Fruit fly (Drosophila melanogaster) whole organism, larva: ENCODE measurements around the gene TTLL5.

Experiments used
- noc ChIP-seq: fragments of 200-800 bp; sonication (Bioruptor generic); optimal IDR thresholded peaks from 3 replicates; lab custom pipeline; 2019; ENCODE audit warnings: missing biosample characterization, mild to moderate bottlenecking, missing genetic modification characterization, moderate library complexity

The TTLL5 gene

DNA sequence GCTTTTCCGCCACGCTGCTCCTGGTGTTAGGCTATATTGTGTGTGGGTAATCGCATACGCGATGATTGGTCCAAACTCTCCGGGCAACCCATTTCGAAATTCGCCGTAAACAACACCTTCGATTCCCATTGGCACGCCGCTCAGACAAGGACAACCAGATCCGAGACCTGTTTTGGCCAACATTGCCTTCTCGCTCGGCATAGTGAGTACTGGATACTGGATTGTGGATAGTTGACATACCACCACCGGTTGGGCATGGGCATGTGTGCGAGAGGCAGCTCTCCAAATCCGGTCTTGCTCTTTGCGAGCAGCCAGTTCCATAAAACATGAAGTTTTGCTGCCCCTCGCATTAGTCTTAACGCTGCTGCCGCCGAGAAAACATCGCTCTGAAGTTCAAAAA, 28.1 kb downstream of the TTLL5 start, which contains the start of gene fd96Cb:
Gene fd96Cb, plus strand, starts transcription at position 374 of the 400 bp plus-strand sequence.
- TF ChIP-seq noc = no peak

DNA sequence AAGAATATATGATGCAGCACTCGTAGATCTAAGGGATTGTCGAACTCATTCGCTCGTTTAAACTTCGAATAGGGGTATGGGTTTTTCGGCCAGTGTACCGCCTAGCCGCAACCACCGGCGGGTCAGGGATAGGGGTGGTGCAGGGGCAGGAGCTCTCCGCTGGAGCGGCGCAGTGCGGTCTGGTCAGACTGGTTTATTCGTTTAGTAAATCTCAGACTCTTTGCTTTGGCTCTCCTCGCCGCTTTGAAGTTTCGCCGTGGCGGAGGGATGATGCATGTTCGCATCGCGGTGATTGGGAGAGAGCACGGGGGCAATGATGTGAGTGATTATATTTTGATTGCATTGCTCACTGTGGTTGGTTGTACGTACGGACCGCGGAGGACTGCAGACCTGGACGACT, 40.4 kb downstream of the TTLL5 start, which contains the start of gene fd96Ca:
Gene fd96Ca, plus strand, starts transcription at position 337 of the 400 bp plus-strand sequence.
- TF ChIP-seq noc = no peak

DNA sequence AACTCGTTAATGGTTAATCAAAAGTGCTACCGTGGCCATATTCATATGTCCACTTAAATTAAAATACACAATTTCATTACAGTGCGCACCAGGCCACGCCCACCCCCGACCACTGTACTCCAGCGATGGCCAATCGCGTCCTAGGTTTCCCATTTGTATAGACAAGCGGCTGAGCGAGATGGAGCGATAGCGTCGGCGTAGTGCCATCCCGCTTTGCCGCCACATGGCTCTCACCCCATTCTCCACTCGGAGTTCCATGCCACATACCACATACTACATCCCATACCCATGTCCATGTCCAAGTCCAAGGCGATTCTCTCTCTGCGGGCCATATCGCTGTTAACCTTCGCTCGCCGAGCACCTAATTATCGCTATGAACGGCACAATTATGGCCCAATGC, 42.3 kb downstream of the TTLL5 start:
- TF ChIP-seq noc = no peak

DNA sequence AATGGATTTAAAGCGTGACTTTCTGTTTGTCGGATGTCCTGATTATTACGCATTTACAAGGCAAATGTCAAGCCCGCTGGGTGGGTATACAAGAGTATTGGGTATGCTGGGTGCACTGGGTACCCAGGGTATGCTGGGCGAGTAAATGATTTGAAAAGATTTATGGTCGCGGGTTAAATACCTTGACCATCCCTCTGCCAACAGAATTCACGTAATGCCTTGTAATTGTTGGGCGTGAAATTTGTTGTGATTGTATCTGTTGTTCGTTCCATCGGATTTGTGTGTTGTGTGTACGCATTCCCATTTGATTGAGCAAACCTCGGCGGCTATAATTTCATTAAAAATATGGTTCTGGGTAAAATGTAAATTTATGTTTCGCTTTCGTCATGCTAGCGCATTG, 44.1 kb downstream of the TTLL5 start:
- TF ChIP-seq noc = no peak

dm6 chr3R:25077280-25077820, 45.4 kb downstream of the TTLL5 start:
- no peak for TF ChIP-seq noc

DNA sequence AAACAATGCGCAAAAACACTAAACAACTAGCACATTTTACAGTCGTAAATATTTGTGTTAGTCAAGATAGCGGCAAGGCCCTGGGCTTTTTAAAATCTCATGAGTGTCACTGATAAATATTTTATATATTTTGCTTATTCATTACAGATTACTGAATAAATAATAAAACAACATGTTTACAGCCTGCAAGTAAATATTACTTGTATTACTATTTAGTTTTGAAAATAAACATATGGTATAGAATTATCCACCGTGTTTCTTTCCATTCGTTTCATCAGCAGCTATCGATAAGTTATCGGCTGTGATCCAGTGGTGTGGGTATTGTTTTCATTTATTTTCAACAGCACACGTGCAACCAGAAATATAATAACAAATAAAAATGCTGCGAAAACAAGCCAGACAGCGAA, 48.2 kb downstream of the TTLL5 start, which contains the start of the genes shams and CG11920:
Gene shams, minus strand, starts transcription at position 50 of the 407 bp plus-strand sequence.
Gene CG11920, plus strand, starts transcription at position 320 of the 407 bp plus-strand sequence.
- TF ChIP-seq noc = no peak

- TF ChIP-seq noc = no peak
Observed at dm6 chr3R:25070871-25071270, 51.8 kb downstream of the TTLL5 start, which contains the start of gene CG11836. TSS of gene CG11836 (plus strand) at chr3R:25071126.

- TF ChIP-seq noc = no peak
Observed at dm6 chr3R:25069569-25069968, 53.2 kb downstream of the TTLL5 start, which contains the start of the genes Stt3B and CG11839. TSS of gene Stt3B (minus strand) at chr3R:25069637. TSS of gene CG11839 (plus strand) at chr3R:25069927.

dm6 chr3R:25066856-25067255, 55.9 kb downstream of the TTLL5 start:
- TF ChIP-seq noc = no peak

DNA sequence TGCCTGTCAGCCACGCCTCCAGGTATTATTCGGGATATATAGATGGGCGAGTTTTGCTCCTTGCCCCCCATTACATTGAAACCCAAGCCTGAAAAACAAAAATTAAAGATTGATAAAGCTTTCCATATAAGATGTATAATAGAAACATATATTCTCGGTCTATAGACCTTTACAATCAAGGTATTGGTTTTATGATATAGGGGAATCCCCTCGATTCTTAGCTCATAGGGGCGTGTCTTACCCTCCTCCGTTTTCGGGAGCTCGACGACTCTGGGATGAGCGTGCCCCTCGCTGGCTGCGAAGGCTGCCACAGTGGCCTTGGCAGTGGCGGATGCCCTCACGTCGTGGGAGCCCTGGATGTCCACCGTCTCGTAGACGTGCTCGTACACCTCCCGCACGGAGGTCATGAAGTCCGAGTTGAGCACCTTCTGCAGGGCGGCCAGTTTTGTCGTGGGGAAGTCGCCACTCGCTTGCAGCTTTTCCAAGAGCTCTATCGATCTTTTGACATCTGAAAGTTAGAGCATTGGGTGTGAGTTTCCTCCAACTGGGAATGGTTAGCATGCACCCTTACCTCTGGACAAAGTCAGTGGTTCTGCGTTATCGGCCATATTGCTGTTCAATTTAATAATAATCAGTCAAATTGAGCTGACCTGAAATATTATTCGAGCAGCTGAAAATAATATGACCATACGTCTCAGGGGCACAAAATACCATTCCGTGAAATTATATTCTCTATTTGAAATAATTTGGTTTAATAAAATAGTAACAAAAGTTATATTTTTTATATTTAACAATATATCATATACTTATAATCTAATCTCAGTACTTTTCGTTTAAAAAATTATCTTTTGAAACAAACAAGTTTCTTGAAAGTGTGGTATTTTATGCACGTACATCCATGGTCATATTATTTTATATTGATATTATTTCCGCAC, 57.5 kb downstream of the TTLL5 start, which contains the start of the genes veli and PQBP1:
Gene veli, minus strand, starts transcription at position 685 of the 935 bp plus-strand sequence.
Gene PQBP1, plus strand, starts transcription at position 885 of the 935 bp plus-strand sequence.
- no peak for TF ChIP-seq noc
